Fruit fly (Drosophila melanogaster): ENCODE measurements around the gene tzn.

- TF ChIP-seq pan (optimal IDR thresholded peaks at IDR 0.05) (no peak), Dll (optimal IDR thresholded peaks at IDR 0.05) (no peak), usp (GFP tag; optimal IDR thresholded peaks at IDR 0.05) (no peak), EcR (GFP tag; optimal IDR thresholded peaks at IDR 0.05) (no peak)
Observed at dm6 chr3L:20830361-20830760, 31.9 kb downstream of the tzn start.
